Fruit fly (Drosophila melanogaster) whole organism, prepupa: ENCODE data around the gene CG5815.

Experiments
- CG10631 ChIP-seq: fragments of 200-800 bp; sonication (Bioruptor generic); optimal IDR thresholded peaks from 2 replicates; lab custom pipeline; 2016; ENCODE audit warnings: missing biosample characterization, missing genetic modification characterization
- CG11294 ChIP-seq: fragments of 200-800 bp; sonication (Bioruptor generic); IDR thresholded peaks from 2 replicates; pipeline ENCODE4 v1.3.6; 2022; ENCODE audit warnings: missing biosample characterization, missing genetic modification characterization
- CG11762 ChIP-seq: fragments of 200-800 bp; sonication (Bioruptor generic); optimal IDR thresholded peaks from 3 replicates; lab custom pipeline; 2016; ENCODE audit warnings: missing biosample characterization, missing genetic modification characterization; ENCODE audit not compliant: insufficient read depth
- CG1621 ChIP-seq: fragments of 200-800 bp; sonication (Bioruptor generic); optimal IDR thresholded peaks from 3 replicates; lab custom pipeline; 2018; ENCODE audit warnings: missing biosample characterization, mild to moderate bottlenecking, missing genetic modification characterization
- CG16779 ChIP-seq: fragments of 200-800 bp; sonication (Bioruptor generic); optimal IDR thresholded peaks from 3 replicates; lab custom pipeline; 2017; ENCODE audit warnings: missing biosample characterization, mild to moderate bottlenecking, missing genetic modification characterization
- CG3032 ChIP-seq: fragments of 200-800 bp; optimal IDR thresholded peaks from 2 replicates; lab custom pipeline; 2019; ENCODE audit warnings: missing biosample characterization, mild to moderate bottlenecking, missing genetic modification characterization, moderate library complexity
- CG32006 ChIP-seq: fragments of 200-800 bp; sonication (Bioruptor generic); optimal IDR thresholded peaks from 3 replicates; lab custom pipeline; 2017; ENCODE audit warnings: missing biosample characterization, mild to moderate bottlenecking, missing genetic modification characterization
- CG4318 ChIP-seq: fragments of 200-800 bp; sonication (Bioruptor generic); optimal IDR thresholded peaks from 3 replicates; lab custom pipeline; 2017; ENCODE audit warnings: missing biosample characterization, mild to moderate bottlenecking, missing genetic modification characterization
- CG6276 ChIP-seq: fragments of 200-800 bp; sonication (Bioruptor generic); optimal IDR thresholded peaks from 2 replicates; lab custom pipeline; 2017; ENCODE audit warnings: missing biosample characterization, mild to moderate bottlenecking, missing genetic modification characterization
- CG6792 ChIP-seq: fragments of 200-800 bp; sonication (Bioruptor generic); optimal IDR thresholded peaks from 3 replicates; lab custom pipeline; 2016; ENCODE audit warnings: missing biosample characterization, missing genetic modification characterization
- CG6808 ChIP-seq: fragments of 200-800 bp; sonication (Bioruptor generic); optimal IDR thresholded peaks from 3 replicates; lab custom pipeline; 2017; ENCODE audit warnings: missing biosample characterization, missing genetic modification characterization, mild to moderate bottlenecking, moderate library complexity, missing genetic modification reagents
- CG6854 ChIP-seq: fragments of 200-800 bp; sonication (Bioruptor generic); optimal IDR thresholded peaks from 2 replicates; lab custom pipeline; 2017; ENCODE audit warnings: missing biosample characterization, mild to moderate bottlenecking, missing genetic modification characterization
- CG7368 ChIP-seq: fragments of 200-800 bp; sonication (Bioruptor generic); optimal IDR thresholded peaks from 3 replicates; lab custom pipeline; 2016; ENCODE audit warnings: missing biosample characterization, missing genetic modification characterization
- CG8119 ChIP-seq: fragments of 200-800 bp; sonication (Bioruptor generic); IDR thresholded peaks from 3 replicates; pipeline ENCODE4 v1.3.6; 2022; ENCODE audit warnings: missing biosample characterization, missing genetic modification characterization
- CG9139 ChIP-seq: fragments of 200-800 bp; sonication (Bioruptor generic); optimal IDR thresholded peaks from 3 replicates; lab custom pipeline; 2017; ENCODE audit warnings: missing biosample characterization, mild to moderate bottlenecking, missing genetic modification characterization
- Eip75B ChIP-seq: fragments of 200-800 bp; sonication (Bioruptor generic); optimal IDR thresholded peaks from 3 replicates; lab custom pipeline; 2016; ENCODE audit warnings: missing biosample characterization, missing genetic modification characterization
- Eip78C ChIP-seq: fragments of 200-800 bp; sonication (Bioruptor generic); peaks from one replicate; lab custom pipeline; 2016; ENCODE audit warnings: missing biosample characterization, missing genetic modification characterization
- Eip93F ChIP-seq: fragments of 200-800 bp; sonication (Bioruptor generic); optimal IDR thresholded peaks from 2 replicates; lab custom pipeline; 2016; ENCODE audit warnings: missing biosample characterization, mild to moderate bottlenecking, missing genetic modification characterization
- Ets21C ChIP-seq: fragments of 200-800 bp; sonication (Bioruptor generic); optimal IDR thresholded peaks from 3 replicates; lab custom pipeline; 2016; ENCODE audit warnings: missing biosample characterization, missing genetic modification characterization
- Ets96B ChIP-seq: fragments of 200-800 bp; optimal IDR thresholded peaks from 2 replicates; lab custom pipeline; 2019; ENCODE audit warnings: missing biosample characterization, mild to moderate bottlenecking, missing genetic modification characterization, moderate library complexity
- Gug ChIP-seq: fragments of 200-800 bp; sonication (Bioruptor generic); IDR thresholded peaks from 2 replicates; pipeline ENCODE4 v1.3.6; 2022; ENCODE audit warnings: missing biosample characterization, missing genetic modification characterization
- Hr38 ChIP-seq: sonication (Bioruptor generic); optimal IDR thresholded peaks from 2 replicates; lab custom pipeline; 2016; ENCODE audit warnings: missing biosample characterization, missing genetic modification characterization
- Hr39 ChIP-seq: fragments of 200-800 bp; sonication (Bioruptor generic); optimal IDR thresholded peaks from 2 replicates; lab custom pipeline; 2016; ENCODE audit warnings: missing biosample characterization, missing genetic modification characterization
- Hr4 ChIP-seq: fragments of 200-800 bp; sonication (Bioruptor generic); optimal IDR thresholded peaks from 3 replicates; lab custom pipeline; 2016; ENCODE audit warnings: missing biosample characterization, missing genetic modification characterization
- Lpt ChIP-seq: fragments of 200-800 bp; sonication (Bioruptor generic); optimal IDR thresholded peaks from 3 replicates; lab custom pipeline; 2016; ENCODE audit warnings: missing biosample characterization, missing genetic modification characterization
- OdsH ChIP-seq: fragments of 200-800 bp; sonication (Bioruptor generic); optimal IDR thresholded peaks from 3 replicates; lab custom pipeline; 2016; ENCODE audit warnings: missing biosample characterization, missing genetic modification characterization
- Smox ChIP-seq: fragments of 200-800 bp; sonication (Bioruptor generic); optimal IDR thresholded peaks from 3 replicates; lab custom pipeline; 2016; ENCODE audit warnings: missing biosample characterization, missing genetic modification characterization
- Sox102F ChIP-seq: fragments of 200-800 bp; sonication (Bioruptor generic); optimal IDR thresholded peaks from 2 replicates; lab custom pipeline; 2016; ENCODE audit warnings: missing biosample characterization, mild to moderate bottlenecking, missing genetic modification characterization
- Sox14 ChIP-seq: fragments of 200-800 bp; sonication (Bioruptor generic); optimal IDR thresholded peaks from 3 replicates; lab custom pipeline; 2016; ENCODE audit warnings: missing biosample characterization, missing genetic modification characterization
- achi ChIP-seq: fragments of 200-800 bp; sonication (Bioruptor generic); optimal IDR thresholded peaks from 3 replicates; lab custom pipeline; 2016; ENCODE audit warnings: missing biosample characterization, missing genetic modification characterization
- acj6 ChIP-seq: fragments of 200-800 bp; sonication (Bioruptor generic); optimal IDR thresholded peaks from 3 replicates; lab custom pipeline; 2016; ENCODE audit warnings: missing biosample characterization, missing genetic modification characterization
- cyc ChIP-seq: fragments of 200-800 bp; sonication (Bioruptor generic); optimal IDR thresholded peaks from 3 replicates; lab custom pipeline; 2016; ENCODE audit warnings: missing biosample characterization, missing genetic modification characterization
- dac ChIP-seq: fragments of 200-800 bp; sonication (Bioruptor generic); optimal IDR thresholded peaks from 2 replicates; lab custom pipeline; 2017; ENCODE audit warnings: missing biosample characterization, mild to moderate bottlenecking, missing genetic modification characterization
- dsx ChIP-seq: fragments of 200-800 bp; optimal IDR thresholded peaks from 3 replicates; lab custom pipeline; 2019; ENCODE audit warnings: missing biosample characterization, mild to moderate bottlenecking, missing genetic modification characterization, moderate library complexity; ENCODE audit not compliant: poor library complexity, severe bottlenecking
- eg ChIP-seq: fragments of 200-800 bp; sonication (Bioruptor generic); IDR thresholded peaks from 3 replicates; pipeline ENCODE4 v1.3.6; 2022; ENCODE audit warnings: missing biosample characterization, missing genetic modification characterization
- esn ChIP-seq: fragments of 200-800 bp; sonication (Bioruptor generic); optimal IDR thresholded peaks from 2 replicates; lab custom pipeline; 2016; ENCODE audit warnings: missing biosample characterization, mild to moderate bottlenecking, missing genetic modification characterization, moderate library complexity
- fd85E ChIP-seq: fragments of 200-800 bp; sonication (Bioruptor generic); optimal IDR thresholded peaks from 3 replicates; lab custom pipeline; 2016; ENCODE audit warnings: missing biosample characterization, missing genetic modification characterization
- fkh ChIP-seq: fragments of 200-800 bp; sonication (Bioruptor generic); optimal IDR thresholded peaks from 3 replicates; lab custom pipeline; 2017; ENCODE audit warnings: missing biosample characterization, mild to moderate bottlenecking, missing genetic modification characterization, moderate library complexity
- lz ChIP-seq: fragments of 200-800 bp; sonication (Bioruptor generic); optimal IDR thresholded peaks from 3 replicates; lab custom pipeline; 2016; ENCODE audit warnings: missing biosample characterization, missing genetic modification characterization
- net ChIP-seq: fragments of 200-800 bp; sonication (Bioruptor generic); optimal IDR thresholded peaks from 3 replicates; lab custom pipeline; 2016; ENCODE audit warnings: missing biosample characterization, missing genetic modification characterization
- pdm3 ChIP-seq: fragments of 200-800 bp; sonication (Bioruptor generic); optimal IDR thresholded peaks from 3 replicates; lab custom pipeline; 2016; ENCODE audit warnings: missing biosample characterization, missing genetic modification characterization
- salr ChIP-seq, 2 experiments: fragments of 200-800 bp; sonication (Bioruptor generic); optimal IDR thresholded peaks; 3 replicates each; lab custom pipeline; 2016 to 2018; ENCODE audit warnings: missing biosample characterization in 2 of 2, missing genetic modification characterization in 2 of 2, mild to moderate bottlenecking in 1 of 2
- spab ChIP-seq: fragments of 200-800 bp; sonication (Bioruptor generic); optimal IDR thresholded peaks from 2 replicates; lab custom pipeline; 2017; ENCODE audit warnings: missing biosample characterization, mild to moderate bottlenecking, missing genetic modification characterization, missing genetic modification reagents
- ss ChIP-seq, 2 experiments: fragments of 200-800 bp; sonication (Bioruptor generic); optimal IDR thresholded peaks; 2 replicates in 1 of 2; 3 replicates in 1 of 2; lab custom pipeline; 2017 to 2018; ENCODE audit warnings: mild to moderate bottlenecking in 2 of 2, missing biosample characterization in 2 of 2, missing genetic modification characterization in 2 of 2, moderate library complexity in 1 of 2
- svp ChIP-seq: fragments of 200-800 bp; sonication (Bioruptor generic); peaks from one replicate; lab custom pipeline; 2016; ENCODE audit warnings: missing biosample characterization, missing genetic modification characterization
- topi ChIP-seq: fragments of 200-800 bp; sonication (Bioruptor generic); optimal IDR thresholded peaks from 3 replicates; lab custom pipeline; 2016; ENCODE audit warnings: missing biosample characterization, missing genetic modification characterization
- vri ChIP-seq: fragments of 200-800 bp; sonication (Bioruptor generic); optimal IDR thresholded peaks from 3 replicates; lab custom pipeline; 2016; ENCODE audit warnings: missing biosample characterization, mild to moderate bottlenecking, missing genetic modification characterization

The CG5815 gene

DNA sequence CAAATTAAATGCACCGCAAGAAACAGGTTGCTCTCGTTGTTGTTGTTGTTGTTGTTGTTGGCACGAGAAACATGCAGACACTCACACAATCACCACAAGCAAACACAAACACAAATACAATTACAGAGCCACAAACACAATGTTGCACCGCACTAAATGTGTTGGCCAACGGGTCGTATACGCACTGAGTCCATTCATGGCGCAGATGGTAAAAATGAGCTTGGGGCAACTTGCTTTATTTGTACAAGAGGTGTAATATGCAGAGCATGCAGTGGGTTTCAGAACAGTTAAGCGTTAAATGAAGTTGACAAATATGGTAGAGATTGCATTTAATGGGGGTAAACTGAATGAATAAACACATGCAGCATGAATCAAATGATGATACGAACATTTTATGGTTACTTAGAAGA lies 25.6 kb downstream of the CG5815 start (continued):
- TF ChIP-seq Sox14 (no peak), Hr4 (GFP tag; lab: Kevin White, UChicago) (no peak), pdm3 (no peak), Ets21C (GFP tag; lab: Kevin White, UChicago) (no peak), Eip75B (no peak), fd85E (GFP tag; lab: Kevin White, UChicago) (no peak), CG4318 (GFP tag; lab: Kevin White, UChicago) (no peak), eg (GFP tag; lab: Robert Waterston, UW) (peak; percentile 13; the same call in 1 of the 3 replicates), CG3032 (no peak), cyc (GFP tag; lab: Kevin White, UChicago) (no peak), Sox102F (GFP tag; lab: Kevin White, UChicago) (no peak), topi (GFP tag; lab: Kevin White, UChicago) (no peak)
- TF ChIP-seq, all 60 proteins: peak for 6

DNA sequence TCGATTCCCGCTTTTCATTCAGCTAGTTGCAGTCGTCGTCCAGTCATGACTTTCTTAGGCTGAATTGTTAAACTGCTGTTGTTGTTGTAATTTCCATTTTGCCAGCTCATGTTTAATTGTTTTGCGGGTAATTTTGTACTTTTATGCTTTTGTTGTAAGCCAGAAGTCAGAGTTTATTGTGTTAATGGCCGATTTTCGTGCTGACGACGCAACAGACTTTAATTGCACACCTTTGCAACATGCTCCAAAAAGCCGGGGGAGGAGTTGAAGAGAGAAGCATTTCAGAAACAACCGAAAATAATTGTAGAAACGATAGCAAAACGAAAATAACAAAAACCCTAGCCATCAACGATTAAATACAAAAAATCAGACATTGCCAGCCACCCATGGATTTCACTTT lies 26.3 kb downstream of the CG5815 start:
- TF ChIP-seq dac (GFP tag; lab: Kevin White, UChicago) (no peak), topi (GFP tag; lab: Kevin White, UChicago) (no peak), Eip78C (GFP tag; lab: Kevin White, UChicago) (no peak), CG7368 (GFP tag; lab: Kevin White, UChicago) (no peak)

DNA sequence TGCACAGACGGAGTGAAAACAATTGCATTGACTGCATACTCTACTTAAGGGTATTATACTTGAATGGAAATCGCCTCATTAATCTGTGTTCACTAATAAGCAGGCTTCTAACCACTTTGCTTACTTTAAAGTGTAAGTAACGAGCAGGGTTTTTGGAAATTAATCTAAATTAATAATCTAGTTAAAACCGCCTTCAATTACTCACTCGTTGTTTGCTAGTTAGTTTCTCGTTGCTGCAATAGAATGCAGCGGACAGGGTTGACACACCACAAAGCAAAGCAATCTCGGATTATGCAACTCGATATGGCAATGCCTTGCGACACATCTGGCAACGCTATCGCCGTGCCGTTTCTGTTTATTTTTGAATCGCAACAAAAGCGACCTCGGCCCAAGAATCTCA lies 27.6 kb downstream of the CG5815 start:
- TF ChIP-seq dac (GFP tag; lab: Kevin White, UChicago), result no peak
- TF ChIP-seq spab (GFP tag; lab: Kevin White, UChicago), result peak; percentile 26
- peak; percentile 62 for TF ChIP-seq Eip93F (GFP tag; lab: Kevin White, UChicago)
- TF ChIP-seq Gug (GFP tag; lab: Robert Waterston, UW), result no peak
- peak; percentile 59 for TF ChIP-seq achi (GFP tag; lab: Kevin White, UChicago)
- peak; percentile 37 for TF ChIP-seq CG10631
- peak; percentile 21 for TF ChIP-seq CG6854 (GFP tag; lab: Kevin White, UChicago)
- peak; percentile 3 for TF ChIP-seq CG16779 (tag; lab: Kevin White, UChicago)
- no peak for TF ChIP-seq CG8119 (GFP tag; lab: Robert Waterston, UW)
- no peak for TF ChIP-seq Hr38 (GFP tag; lab: Kevin White, UChicago)
- peak; percentile 32; the same call in 1 of the 3 replicates for TF ChIP-seq eg (GFP tag; lab: Robert Waterston, UW)
- TF ChIP-seq CG3032, result peak; percentile 45
- peak; percentile 85 for TF ChIP-seq Sox14
- peak; percentile 69 for TF ChIP-seq Hr39 (GFP tag; lab: Kevin White, UChicago)
- peak; percentile 92 for TF ChIP-seq Eip78C (GFP tag; lab: Kevin White, UChicago)
- peak; percentile 26 for TF ChIP-seq CG6276 (GFP tag; lab: Kevin White, UChicago)
- TF ChIP-seq fkh, result no peak
- peak; percentile 62 for TF ChIP-seq acj6 (GFP tag; lab: Kevin White, UChicago)
- no peak for TF ChIP-seq fd85E (GFP tag; lab: Kevin White, UChicago)
- TF ChIP-seq CG1621 (tag; lab: Kevin White, UChicago), result peak; percentile 15
- peak in 1 of 2 experiments; percentile 45 for TF ChIP-seq salr (GFP tag; optimal IDR thresholded peaks at IDR 0.05; lab: Kevin White, UChicago)
- TF ChIP-seq CG32006, result peak; percentile 74
- TF ChIP-seq Ets96B (tag; lab: Kevin White, UChicago), result peak; percentile 39
- peak; percentile 69 for TF ChIP-seq CG6792
- peak; percentile 51 for TF ChIP-seq CG7368 (GFP tag; lab: Kevin White, UChicago)
- peak; percentile 12 for TF ChIP-seq CG6808 (GFP tag; lab: Kevin White, UChicago)
- TF ChIP-seq ss (GFP tag; optimal IDR thresholded peaks at IDR 0.05; lab: Kevin White, UChicago), result peak in 1 of 2 experiments; percentile 55
- TF ChIP-seq Lpt (GFP tag; lab: Kevin White, UChicago), result no peak
- TF ChIP-seq CG9139 (GFP tag; lab: Kevin White, UChicago), result no peak
- TF ChIP-seq dsx (GFP tag; lab: Kevin White, UChicago), result peak; percentile 14
- TF ChIP-seq vri (GFP tag; lab: Kevin White, UChicago), result peak; percentile 49
- TF ChIP-seq CG11762 (GFP tag; lab: Kevin White, UChicago), result peak; percentile 41
- no peak for TF ChIP-seq CG11294 (GFP tag; lab: Robert Waterston, UW)
- TF ChIP-seq svp (GFP tag; lab: Kevin White, UChicago), result peak; percentile 88
- peak; percentile 82 for TF ChIP-seq lz (GFP tag; lab: Kevin White, UChicago)
- peak; percentile 38 for TF ChIP-seq net
- peak; percentile 75 for TF ChIP-seq esn (GFP tag; lab: Kevin White, UChicago)
- peak; percentile 68 for TF ChIP-seq Smox (GFP tag; lab: Kevin White, UChicago)
- peak; percentile 57 for TF ChIP-seq OdsH
